Worm (Caenorhabditis elegans): Measurements from ENCODE around the gene C44B11.4.

The C44B11.4 gene

DNA sequence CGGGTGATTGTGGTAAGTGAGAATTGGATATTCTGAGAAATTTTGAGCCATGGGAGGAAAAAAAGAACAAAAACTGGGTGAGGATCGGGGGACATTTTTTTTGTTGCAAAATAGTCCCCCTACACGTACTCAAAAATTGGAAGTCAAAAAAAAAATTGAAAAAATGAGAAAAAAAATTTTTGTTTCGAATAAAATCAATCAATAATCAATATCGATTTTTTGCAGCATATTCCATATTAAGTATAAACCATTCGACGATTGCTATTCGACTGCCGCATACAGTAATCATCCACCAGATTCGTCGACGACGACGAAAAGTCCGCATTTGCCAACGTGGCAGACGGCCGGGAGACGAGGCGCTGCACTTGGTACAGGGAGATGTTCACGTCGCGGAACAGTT lies 30.9 kb downstream of the C44B11.4 start:
- TF ChIP-seq ama-1 (optimal IDR thresholded peaks at IDR 0.05) (no peak), ceh-28 (tag; optimal IDR thresholded peaks at IDR 0.05) (peak; percentile 58), nhr-11 (tag; optimal IDR thresholded peaks at IDR 0.05) (no peak), nhr-77 (tag; optimal IDR thresholded peaks at IDR 0.05) (no peak), nhr-237 (tag; optimal IDR thresholded peaks at IDR 0.05) (no peak), ceh-82 (tag; optimal IDR thresholded peaks at IDR 0.05) (no peak)

DNA sequence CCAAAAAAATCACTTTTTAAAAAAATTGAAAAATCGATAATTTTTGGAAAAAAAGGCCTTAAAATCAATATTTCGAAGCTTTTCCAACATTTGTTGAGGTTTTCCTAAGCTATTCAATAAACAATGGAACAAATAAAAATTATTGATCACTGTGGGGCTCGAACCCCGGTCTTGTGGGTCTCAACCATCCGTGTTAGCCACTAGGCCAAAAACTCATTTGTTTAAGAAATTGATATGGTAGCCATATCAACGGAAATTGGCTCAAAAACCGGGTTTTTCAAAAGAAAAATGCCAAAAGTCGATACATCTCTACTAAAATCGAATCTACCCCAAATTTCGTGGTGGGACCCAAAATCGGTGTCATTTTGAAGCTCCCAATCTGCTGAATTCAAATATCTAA lies 31.6 kb downstream of the C44B11.4 start:
- TF ChIP-seq ZK546.5 (tag; optimal IDR thresholded peaks at IDR 0.05) (no peak), ama-1 (optimal IDR thresholded peaks at IDR 0.05) (no peak), elt-2 (tag; optimal IDR thresholded peaks at IDR 0.05) (peak; percentile 23), ztf-11 (tag; optimal IDR thresholded peaks at IDR 0.05) (no peak)

DNA sequence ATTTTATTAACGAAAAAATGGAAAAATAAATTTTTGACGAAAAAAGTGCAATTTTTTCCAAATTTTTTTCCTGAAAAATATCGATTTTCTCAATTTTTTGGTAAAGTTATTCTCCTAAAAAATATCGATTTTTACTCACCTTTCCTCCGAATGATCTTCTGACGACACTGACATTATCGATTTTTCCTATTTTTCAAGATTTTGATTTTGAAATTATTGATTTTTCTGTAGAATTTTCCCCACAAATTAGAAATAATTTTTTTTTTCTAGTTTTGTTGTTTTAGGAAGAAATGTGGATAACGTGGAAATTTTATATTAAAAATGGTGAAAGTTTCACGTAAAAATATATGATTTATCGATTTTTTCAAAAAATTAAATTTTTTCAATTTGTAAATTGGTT lies 32.0 kb downstream of the C44B11.4 start:
- TF ChIP-seq tbx-2 (tag; optimal IDR thresholded peaks at IDR 0.05) (no peak), ceh-28 (tag; optimal IDR thresholded peaks at IDR 0.05) (peak; percentile 86)

DNA sequence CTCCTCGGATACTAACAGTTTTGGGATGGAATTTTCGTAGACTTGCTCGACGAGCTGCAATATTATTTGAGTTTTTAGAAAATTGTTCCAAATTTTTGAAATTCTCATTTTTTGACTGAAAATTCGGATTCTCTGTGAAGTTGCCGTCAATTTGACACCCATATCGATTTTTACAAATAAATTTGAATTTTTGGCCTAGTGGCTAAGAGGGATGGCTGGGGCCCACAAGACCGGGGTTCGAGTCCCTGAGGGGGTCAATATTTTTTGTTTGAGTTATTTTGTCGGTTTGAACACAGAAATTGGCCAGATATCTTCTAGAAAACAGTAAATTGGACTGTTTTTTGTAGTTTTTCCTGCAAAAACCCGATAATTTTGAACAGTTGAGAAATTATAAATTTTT lies 32.9 kb downstream of the C44B11.4 start:
- TF ChIP-seq nhr-23 (tag; optimal IDR thresholded peaks at IDR 0.05) (no peak), nhr-25 (tag; optimal IDR thresholded peaks at IDR 0.05) (no peak), nhr-67 (tag; optimal IDR thresholded peaks at IDR 0.05) (no peak), elt-3 (tag; optimal IDR thresholded peaks at IDR 0.05) (no peak), R02D3.7 (tag; optimal IDR thresholded peaks at IDR 0.05) (no peak), ceh-28 (tag; optimal IDR thresholded peaks at IDR 0.05) (no peak), unc-39 (tag; optimal IDR thresholded peaks at IDR 0.05) (no peak), eor-1 (tag; optimal IDR thresholded peaks at IDR 0.05) (no peak), elt-2 (tag; optimal IDR thresholded peaks at IDR 0.05) (no peak)

DNA sequence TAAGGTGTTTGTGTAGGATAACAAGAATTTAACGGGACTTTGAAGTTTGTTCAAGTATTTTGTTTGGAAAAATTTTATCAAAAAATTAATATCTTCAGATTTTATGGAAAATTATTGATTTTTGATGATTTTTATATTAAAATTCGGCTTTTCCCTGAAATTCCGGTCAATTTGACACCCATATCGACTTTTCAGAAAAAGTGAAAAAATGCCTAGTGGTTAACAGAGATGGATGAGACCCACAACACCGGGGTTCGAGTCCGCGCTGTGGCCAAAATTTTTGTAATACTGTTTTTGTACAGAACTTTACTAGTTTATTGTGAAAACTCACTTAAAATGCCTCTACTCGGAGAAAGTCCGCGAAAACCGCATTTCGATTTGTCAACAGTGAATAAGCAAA lies 34.0 kb downstream of the C44B11.4 start:
- no peak for TF ChIP-seq ztf-4 (tag; optimal IDR thresholded peaks at IDR 0.05)
- no peak for TF ChIP-seq ZK546.5 (tag; optimal IDR thresholded peaks at IDR 0.05)
- TF ChIP-seq ama-1 (optimal IDR thresholded peaks at IDR 0.05): no peak
- TF ChIP-seq skn-1 (tag; optimal IDR thresholded peaks at IDR 0.05): no peak
- TF ChIP-seq sea-2 (GFP tag; optimal IDR thresholded peaks at IDR 0.05): no peak
- TF ChIP-seq lin-39 (tag; optimal IDR thresholded peaks at IDR 0.05): no peak
- TF ChIP-seq unc-39 (tag; optimal IDR thresholded peaks at IDR 0.05): no peak
- TF ChIP-seq nfya-1 (tag; optimal IDR thresholded peaks at IDR 0.05; ENCODE audit: insufficient read depth): no peak
- TF ChIP-seq elt-3 (tag; optimal IDR thresholded peaks at IDR 0.05): no peak
- no peak for TF ChIP-seq mml-1 (tag; optimal IDR thresholded peaks at IDR 0.05)
- no peak for TF ChIP-seq ceh-9 (tag; optimal IDR thresholded peaks at IDR 0.05)
- no peak for TF ChIP-seq daf-12 (tag; optimal IDR thresholded peaks at IDR 0.05)
- TF ChIP-seq elt-1 (tag; optimal IDR thresholded peaks at IDR 0.05): no peak
- no peak for TF ChIP-seq jun-1 (tag; optimal IDR thresholded peaks at IDR 0.05)
- no peak for TF ChIP-seq egl-5 (tag; optimal IDR thresholded peaks at IDR 0.05)
- TF ChIP-seq ceh-82 (tag; optimal IDR thresholded peaks at IDR 0.05): no peak
- TF ChIP-seq egl-27 (tag; optimal IDR thresholded peaks at IDR 0.05): no peak
- TF ChIP-seq lin-15B (tag; optimal IDR thresholded peaks at IDR 0.05): no peak
- TF ChIP-seq R02D3.7 (tag; optimal IDR thresholded peaks at IDR 0.05): no peak
- no peak for TF ChIP-seq nhr-76 (tag; optimal IDR thresholded peaks at IDR 0.05)

DNA sequence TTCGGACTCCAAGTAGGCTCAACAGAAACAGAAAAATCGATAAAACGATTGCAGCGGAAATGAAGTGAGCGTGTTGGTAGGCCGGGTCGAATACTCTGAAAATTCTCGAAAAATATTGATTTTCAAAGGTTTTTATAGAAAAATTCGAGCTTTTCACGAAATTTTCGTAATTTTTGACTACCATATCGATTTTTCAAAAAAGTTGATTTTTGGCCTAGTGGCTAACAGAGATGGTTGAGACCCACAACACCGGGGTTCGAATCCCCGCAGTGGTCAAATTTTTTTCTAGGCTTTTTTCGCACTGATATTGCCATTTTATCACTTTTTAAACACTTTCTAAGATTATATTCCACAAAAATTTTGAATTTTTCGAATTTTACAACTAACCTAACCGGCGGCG lies 34.8 kb downstream of the C44B11.4 start:
- TF ChIP-seq ztf-11 (tag; optimal IDR thresholded peaks at IDR 0.05): no peak
- no peak for TF ChIP-seq lsy-12 (tag; optimal IDR thresholded peaks at IDR 0.05)
- TF ChIP-seq zag-1 (tag; optimal IDR thresholded peaks at IDR 0.05): no peak
- no peak for TF ChIP-seq sea-2 (GFP tag; optimal IDR thresholded peaks at IDR 0.05)
- TF ChIP-seq ZK546.5 (tag; optimal IDR thresholded peaks at IDR 0.05): no peak
- TF ChIP-seq nhr-237 (tag; optimal IDR thresholded peaks at IDR 0.05): no peak
- no peak for TF ChIP-seq eor-1 (tag; optimal IDR thresholded peaks at IDR 0.05)
- TF ChIP-seq nhr-23 (tag; optimal IDR thresholded peaks at IDR 0.05): no peak
- no peak for TF ChIP-seq elt-3 (tag; optimal IDR thresholded peaks at IDR 0.05)
- TF ChIP-seq egl-5 (tag; optimal IDR thresholded peaks at IDR 0.05): no peak
- TF ChIP-seq elt-2 (tag; optimal IDR thresholded peaks at IDR 0.05): no peak
- TF ChIP-seq nhr-67 (tag; optimal IDR thresholded peaks at IDR 0.05): no peak
- TF ChIP-seq ztf-4 (tag; optimal IDR thresholded peaks at IDR 0.05): no peak
- no peak for TF ChIP-seq lin-15B (tag; optimal IDR thresholded peaks at IDR 0.05)
- no peak for TF ChIP-seq unc-39 (tag; optimal IDR thresholded peaks at IDR 0.05)
- TF ChIP-seq mml-1 (tag; optimal IDR thresholded peaks at IDR 0.05): no peak
- TF ChIP-seq snpc-4 (tag; optimal IDR thresholded peaks at IDR 0.05): no peak
